Worm (Caenorhabditis elegans): ENCODE data around the gene srd-26.

Gene srd-26

DNA sequence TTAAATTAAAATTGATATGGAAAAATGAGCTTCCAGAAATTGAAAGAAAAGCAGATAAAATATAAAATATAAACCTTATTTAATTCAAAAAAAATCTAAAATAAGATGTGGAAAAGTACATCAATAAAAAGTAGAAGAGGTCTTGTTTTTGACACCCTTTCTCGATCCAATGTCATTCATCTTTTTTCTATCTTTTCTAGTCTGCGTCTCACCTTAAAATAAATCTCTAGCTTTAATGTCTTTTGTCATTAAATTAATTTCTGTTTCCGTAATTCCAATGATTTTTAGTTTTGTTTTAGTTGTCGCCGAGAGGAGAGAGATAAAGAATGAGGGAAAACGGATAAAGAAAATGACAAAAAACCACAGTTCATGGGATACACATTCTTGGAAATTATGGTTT, 13.7 kb downstream of the srd-26 start:
- TF ChIP-seq nfya-1 (tag; optimal IDR thresholded peaks at IDR 0.05; ENCODE audit: borderline replicate concordance, insufficient read depth) (no peak), F23B12.7 (tag; optimal IDR thresholded peaks at IDR 0.05; ENCODE audit: insufficient read depth) (no peak), unc-130 (GFP tag; optimal IDR thresholded peaks at IDR 0.05) (no peak), C17E4.6 (GFP tag; IDR thresholded peaks at IDR 0.05) (no peak), dpff-1 (tag; optimal IDR thresholded peaks at IDR 0.05) (no peak), aptf-2 (GFP tag; conservative IDR thresholded peaks at IDR 0.05) (no peak), K11D2.4 (GFP tag; IDR thresholded peaks at IDR 0.05) (no peak), ceh-91 (GFP tag; IDR thresholded peaks at IDR 0.05) (no peak), F37B4.10 (GFP tag; IDR thresholded peaks at IDR 0.05) (no peak), nhr-27 (tag; optimal IDR thresholded peaks at IDR 0.05) (no peak), ceh-58 (GFP tag; IDR thresholded peaks at IDR 0.05) (no peak), aptf-3 (GFP tag; IDR thresholded peaks at IDR 0.05) (no peak), T26A5.8 (tag; optimal IDR thresholded peaks at IDR 0.05) (no peak), ccch-3 (GFP tag; optimal IDR thresholded peaks at IDR 0.05) (no peak), madf-8 (GFP tag; conservative IDR thresholded peaks at IDR 0.05) (no peak), snpc-1.1 (tag; optimal IDR thresholded peaks at IDR 0.05; ENCODE audit: insufficient read depth) (no peak), lag-1 (GFP tag; IDR thresholded peaks at IDR 0.05) (no peak)

DNA sequence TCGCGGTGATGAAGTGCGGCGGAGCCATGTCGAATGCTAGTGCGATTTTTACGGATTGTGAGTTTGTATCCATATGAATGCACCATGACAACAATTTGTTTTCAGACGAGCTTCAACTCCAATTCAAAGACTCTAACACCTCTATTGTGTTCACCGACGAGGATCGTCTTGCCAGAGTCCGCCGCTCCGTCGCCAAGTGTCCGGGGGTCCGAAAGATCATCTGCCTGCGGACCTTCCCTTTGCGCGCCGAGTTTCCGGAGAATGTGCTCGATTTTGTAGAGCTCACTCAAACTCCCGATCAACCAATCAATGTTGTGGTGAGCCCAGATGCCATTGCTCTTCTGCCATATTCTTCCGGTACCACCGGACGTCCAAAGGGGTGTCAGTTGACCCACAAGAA, 15.7 kb downstream of the srd-26 start:
- TF ChIP-seq ztf-3 (GFP tag; optimal IDR thresholded peaks at IDR 0.05) (no peak), zfh-2 (GFP tag; conservative IDR thresholded peaks at IDR 0.05) (peak; percentile 65)

DNA sequence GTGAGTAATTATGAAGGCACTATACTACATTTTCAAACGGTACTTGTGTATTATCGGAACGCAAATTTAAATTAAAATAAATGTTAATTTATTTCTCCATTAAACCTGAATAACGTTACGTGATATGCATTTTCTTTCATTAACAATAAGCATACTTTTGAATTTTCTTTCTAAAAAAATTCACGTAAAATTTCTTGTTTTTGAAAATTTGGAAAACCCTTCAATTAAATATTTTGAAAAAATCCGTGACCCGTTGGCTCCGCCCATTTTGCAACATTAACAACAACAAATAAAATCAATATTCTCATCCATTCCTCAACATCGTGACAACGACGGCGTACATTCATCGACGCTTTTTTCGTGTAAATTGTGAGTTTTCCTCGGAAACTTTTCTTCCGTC, 16.6 kb downstream of the srd-26 start, which contains the start of gene acs-10:
Gene acs-10 (plus strand): TSS at position 301 of the 400 bp plus-strand sequence.
- TF ChIP-seq ceh-100 (GFP tag; IDR thresholded peaks at IDR 0.05) (no peak), sptf-2 (GFP tag; optimal IDR thresholded peaks at IDR 0.05) (no peak), athp-1 (tag; optimal IDR thresholded peaks at IDR 0.05) (no peak), mxl-1 (tag; optimal IDR thresholded peaks at IDR 0.05) (no peak), F37B4.10 (GFP tag; IDR thresholded peaks at IDR 0.05) (no peak), nfya-1 (tag; optimal IDR thresholded peaks at IDR 0.05; ENCODE audit: borderline replicate concordance, insufficient read depth) (no peak), ceh-27 (GFP tag; optimal IDR thresholded peaks at IDR 0.05) (no peak), snpc-4 (GFP tag; optimal IDR thresholded peaks at IDR 0.05) (no peak), snpc-4 (tag; optimal IDR thresholded peaks at IDR 0.05) (no peak), T26A5.8 (tag; optimal IDR thresholded peaks at IDR 0.05) (no peak), ztf-18 (tag; optimal IDR thresholded peaks at IDR 0.05) (no peak), let-526 (GFP tag; IDR thresholded peaks at IDR 0.05) (no peak), F57A8.1 (GFP tag; optimal IDR thresholded peaks at IDR 0.05) (no peak), lin-26 (GFP tag; IDR thresholded peaks at IDR 0.05) (no peak)

DNA sequence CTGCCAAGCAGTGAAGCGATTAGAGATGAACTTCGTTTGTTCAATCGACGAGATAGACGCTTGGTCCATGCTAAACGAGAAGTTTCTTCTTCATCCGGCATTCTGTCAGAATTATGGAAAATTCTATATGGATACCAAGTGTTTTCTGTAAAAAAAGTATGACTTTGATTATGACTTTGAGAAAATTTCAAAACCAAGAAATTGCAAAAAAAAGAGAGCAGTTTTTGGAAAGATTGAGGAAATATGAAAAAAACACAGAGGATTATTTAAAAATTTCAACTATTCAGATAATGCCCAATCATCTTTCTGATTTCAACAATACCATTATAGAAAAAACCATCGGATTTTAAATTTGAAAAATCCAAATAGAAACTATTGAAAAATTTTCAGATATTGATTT, 17.5 kb downstream of the srd-26 start, which contains the start of gene par-1:
Gene par-1 (minus strand): TSS at position 101 of the 400 bp plus-strand sequence.
- TF ChIP-seq cebp-2 (GFP tag; IDR thresholded peaks at IDR 0.05) (no peak), ceh-58 (GFP tag; IDR thresholded peaks at IDR 0.05) (no peak), hmg-1.2 (GFP tag; IDR thresholded peaks at IDR 0.05) (no peak)

DNA sequence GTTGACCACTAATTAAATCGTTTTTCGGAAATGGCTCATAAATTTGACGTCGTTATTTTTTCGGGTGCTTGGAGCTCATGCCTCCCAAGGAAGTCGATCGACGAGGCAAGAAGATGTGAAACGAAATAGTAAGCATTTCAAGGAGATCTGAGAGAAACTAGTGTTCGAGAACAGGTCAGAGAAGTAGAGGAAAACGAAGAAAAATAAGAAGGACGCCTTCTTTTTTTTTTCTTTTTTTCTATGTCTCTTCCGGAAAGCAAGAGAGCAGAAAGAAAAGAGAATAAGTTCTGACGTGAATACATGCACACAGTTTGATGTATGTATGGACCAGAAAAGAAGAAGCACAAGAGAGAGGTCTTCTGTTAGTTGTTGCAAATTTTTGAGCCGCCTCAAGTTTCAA, 19.2 kb downstream of the srd-26 start:
- TF ChIP-seq lin-40 (tag; optimal IDR thresholded peaks at IDR 0.05): peak; percentile 13
- TF ChIP-seq hmg-1.2 (GFP tag; IDR thresholded peaks at IDR 0.05): peak; percentile 38; the same call in 1 of the 2 replicates
- no peak for TF ChIP-seq zim-3 (tag; optimal IDR thresholded peaks at IDR 0.05)
- TF ChIP-seq ceh-40 (GFP tag; IDR thresholded peaks at IDR 0.05): no peak
- TF ChIP-seq nhr-27 (tag; optimal IDR thresholded peaks at IDR 0.05): no peak

Data from whole organism, young adult.